Worm (Caenorhabditis elegans) whole organism, dauer: ENCODE data around the gene wht-3.

Experiments
- unc-62 ChIP-seq: sonication (generic microtip); optimal IDR thresholded peaks from 2 replicates; lab custom pipeline; 2017; ENCODE audit warnings: missing biosample characterization, missing genetic modification reagents, missing genetic modification characterization

wht-3 gene

ce11 chrIII:4175489-4175888 lies 24.1 kb upstream of the wht-3 start:
- no peak for TF ChIP-seq unc-62 (GFP tag; lab: Kevin White, UChicago)

DNA sequence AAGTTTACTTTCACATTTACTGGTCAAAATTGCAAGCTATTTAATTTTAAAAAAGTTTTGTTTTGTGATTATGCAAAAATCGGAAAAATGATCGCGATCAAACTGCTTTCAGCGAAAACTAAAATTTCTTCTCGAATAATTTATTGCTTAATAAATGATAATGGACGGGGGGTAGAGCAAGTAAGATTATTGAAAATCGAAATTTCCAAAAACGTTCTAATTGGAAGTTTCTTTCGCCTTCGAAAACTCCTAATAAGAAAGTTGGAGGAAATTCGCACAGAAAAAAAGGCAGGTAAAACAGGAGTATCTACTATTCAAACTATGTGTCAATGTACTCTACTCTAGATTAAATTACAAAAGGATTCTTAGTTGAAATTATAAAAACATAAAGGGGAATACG lies 20.8 kb upstream of the wht-3 start:
- TF ChIP-seq unc-62 (GFP tag; lab: Kevin White, UChicago): no peak

DNA sequence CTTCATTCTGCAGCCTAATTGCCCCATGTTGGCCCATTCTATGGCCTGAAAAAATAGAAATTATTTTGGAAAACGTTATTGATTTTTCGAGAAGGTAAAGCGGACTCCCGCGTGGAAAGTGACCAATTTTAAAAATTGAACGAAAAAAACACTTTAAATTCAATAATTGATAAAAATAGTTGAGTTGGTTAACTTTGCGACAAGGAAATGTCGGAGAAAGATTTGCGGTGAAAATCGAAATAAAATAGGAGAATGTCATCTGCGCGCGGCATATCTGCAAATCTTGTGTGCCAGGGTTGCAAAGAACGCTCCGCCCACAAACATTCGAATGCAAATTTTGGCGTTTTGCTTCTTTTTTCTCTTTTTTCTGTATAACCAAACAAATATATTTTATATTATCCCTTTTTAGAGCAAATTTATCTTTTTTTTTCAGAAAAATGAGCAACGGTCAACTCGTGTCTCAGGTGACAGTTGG lies 19.5 kb upstream of the wht-3 start, which contains the start of the genes rnf-121 and C16C10.4:
Gene rnf-121 (minus strand): TSS at position 51 of the 475 bp plus-strand sequence.
Gene C16C10.4 (plus strand): TSS at position 434 of the 475 bp plus-strand sequence.
- TF ChIP-seq unc-62 (GFP tag; lab: Kevin White, UChicago): no peak

ce11 chrIII:4168665-4169064 lies 17.3 kb upstream of the wht-3 start, which contains the start of gene ccdc-55:
TSS of gene ccdc-55 (minus strand) at chrIII:4168765.
- TF ChIP-seq unc-62 (GFP tag; lab: Kevin White, UChicago): no peak

ce11 chrIII:4166745-4167144 lies 15.3 kb upstream of the wht-3 start, which contains the start of gene rnf-5:
TSS of gene rnf-5 (minus strand) at chrIII:4166845.
- no peak for TF ChIP-seq unc-62 (GFP tag; lab: Kevin White, UChicago)

DNA sequence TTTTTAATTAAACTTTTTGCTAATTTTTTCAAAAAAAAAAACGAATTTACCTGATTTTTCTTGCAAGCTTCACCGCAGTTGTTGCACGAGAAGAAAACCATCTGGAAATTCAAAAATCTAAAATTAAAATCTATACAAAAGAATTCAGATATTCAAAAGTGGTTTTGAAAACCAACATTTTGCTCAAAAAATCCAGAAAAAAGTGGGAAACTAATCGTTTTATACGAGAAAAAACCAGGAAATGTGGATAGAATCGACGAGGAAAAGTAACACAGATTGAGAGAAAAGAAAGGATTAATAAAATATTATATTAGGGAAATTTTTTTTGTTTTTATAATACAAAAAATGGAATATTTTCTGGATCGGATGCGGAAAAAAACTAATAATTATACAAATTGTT lies 12.7 kb upstream of the wht-3 start, which contains the start of gene C16C10.8:
Gene C16C10.8 (minus strand): TSS at position 101 of the 400 bp plus-strand sequence.
- TF ChIP-seq unc-62 (GFP tag; lab: Kevin White, UChicago): no peak

DNA sequence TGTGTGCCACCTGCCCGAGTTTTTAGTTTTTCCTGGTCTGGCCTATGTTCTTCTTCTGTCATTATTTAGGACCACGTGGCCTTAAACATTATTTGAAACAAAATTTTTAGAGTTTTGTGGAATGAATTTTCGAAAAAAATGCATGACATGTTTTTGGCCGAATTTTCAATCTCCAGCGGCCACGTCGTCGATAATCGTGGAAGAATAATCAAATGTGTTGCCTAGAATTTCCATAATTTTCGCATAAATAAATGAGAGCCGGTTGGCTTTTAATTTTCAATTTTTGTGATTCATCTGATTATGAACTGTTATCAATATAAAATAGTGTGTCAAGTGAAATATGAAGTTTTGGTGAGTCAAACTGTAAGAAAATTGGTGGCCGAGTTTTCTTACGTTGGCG lies 9.5 kb upstream of the wht-3 start, which contains the start of gene C01G12.16:
Gene C01G12.16 (plus strand): TSS at position 301 of the 400 bp plus-strand sequence.
- no peak for TF ChIP-seq unc-62 (GFP tag; lab: Kevin White, UChicago)

DNA sequence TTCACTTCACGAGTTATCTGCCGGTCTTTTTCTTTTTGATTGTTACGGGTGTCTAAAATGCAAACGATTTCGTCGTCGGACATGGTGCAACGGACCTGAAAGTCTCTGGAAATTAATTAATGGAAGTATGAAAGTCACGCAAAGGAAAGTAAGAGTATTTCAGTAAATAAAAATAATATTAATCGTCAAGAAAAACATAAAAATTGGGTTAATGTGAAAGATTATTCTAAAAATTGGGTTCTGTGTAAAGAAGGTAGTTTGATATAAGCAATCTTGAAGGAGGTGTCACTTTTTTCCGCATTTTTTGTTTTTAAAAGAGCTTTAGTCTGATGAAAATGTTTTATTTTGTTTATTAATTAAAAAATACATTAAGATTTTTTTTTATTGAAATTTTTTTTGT lies 5.9 kb upstream of the wht-3 start, which contains the start of gene C16C10.9:
Gene C16C10.9 (minus strand): TSS at position 101 of the 400 bp plus-strand sequence.
- TF ChIP-seq unc-62 (GFP tag; lab: Kevin White, UChicago): no peak

DNA sequence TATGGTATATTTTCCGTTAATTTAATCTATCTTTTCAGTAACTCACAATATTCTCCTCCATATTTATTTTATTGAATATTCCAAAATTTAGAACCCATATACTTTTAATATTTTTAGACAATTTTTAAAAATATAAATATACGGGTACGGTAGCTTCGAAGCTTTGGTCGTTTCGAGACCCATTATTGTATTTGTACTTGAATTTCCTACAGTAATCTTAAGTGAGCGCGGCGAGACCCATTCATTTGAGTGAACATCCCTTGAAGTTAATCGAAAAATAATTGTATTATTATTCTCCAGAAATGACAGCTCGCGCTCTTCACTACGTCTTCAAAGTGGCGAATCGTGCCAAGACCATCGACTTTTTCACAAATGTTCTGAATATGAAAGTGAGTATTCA lies 1.9 kb upstream of the wht-3 start, which contains the start of gene glod-4:
Gene glod-4 (plus strand): TSS at position 301 of the 400 bp plus-strand sequence.
- TF ChIP-seq unc-62 (GFP tag; lab: Kevin White, UChicago): no peak

- no peak for TF ChIP-seq unc-62 (GFP tag; lab: Kevin White, UChicago)
These were observed 1.4 kb upstream of the wht-3 start for ce11 chrIII:4152828-4153227.

- no peak for TF ChIP-seq unc-62 (GFP tag; lab: Kevin White, UChicago)
These were observed 911 bp upstream of the wht-3 start for ce11 chrIII:4152309-4152708.

DNA sequence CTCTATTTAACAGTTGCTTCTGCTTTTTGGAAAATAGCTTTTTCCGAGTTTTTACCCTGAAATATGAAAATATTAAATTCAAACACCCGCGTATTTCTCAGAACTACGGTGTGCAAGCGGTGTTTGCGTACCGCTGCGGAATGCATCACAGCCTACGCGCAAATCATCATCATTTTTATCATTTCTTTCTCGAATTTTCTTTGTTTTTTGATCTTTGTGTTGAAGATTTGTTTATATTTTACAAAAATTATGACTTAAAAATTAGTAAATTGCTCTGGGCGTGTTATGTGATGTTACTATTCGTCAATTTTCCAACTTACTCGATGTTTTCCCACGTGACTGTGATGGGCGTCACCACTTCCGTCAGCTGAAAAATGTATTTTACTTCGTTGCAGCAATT lies 479 bp downstream of the wht-3 start:
- no peak for TF ChIP-seq unc-62 (GFP tag; lab: Kevin White, UChicago)

ce11 chrIII:4143170-4143569 lies 8.2 kb downstream of the wht-3 start:
- no peak for TF ChIP-seq unc-62 (GFP tag; lab: Kevin White, UChicago)

DNA sequence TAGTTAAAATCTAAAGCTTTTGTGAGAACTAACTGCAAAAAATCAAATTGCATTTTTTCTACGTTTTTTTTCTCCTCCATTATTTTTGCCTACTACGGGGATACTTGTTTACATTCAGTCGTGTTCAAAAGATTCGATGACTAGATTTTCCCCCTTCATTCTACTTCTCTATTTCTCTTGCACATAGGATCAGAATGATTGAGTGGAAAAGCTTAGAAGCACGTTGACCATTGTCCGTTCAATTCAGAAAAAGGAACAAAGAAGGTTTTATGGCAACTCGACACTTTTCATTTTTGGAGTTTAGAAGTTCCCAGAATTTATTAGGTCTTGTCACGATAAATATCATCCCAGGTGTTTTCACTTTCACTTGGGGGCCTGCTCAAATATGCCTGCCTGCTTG lies 14.2 kb downstream of the wht-3 start:
- no peak for TF ChIP-seq unc-62 (GFP tag; lab: Kevin White, UChicago)

ce11 chrIII:4134059-4134458 lies 17.3 kb downstream of the wht-3 start:
- TF ChIP-seq unc-62 (GFP tag; lab: Kevin White, UChicago): no peak

DNA sequence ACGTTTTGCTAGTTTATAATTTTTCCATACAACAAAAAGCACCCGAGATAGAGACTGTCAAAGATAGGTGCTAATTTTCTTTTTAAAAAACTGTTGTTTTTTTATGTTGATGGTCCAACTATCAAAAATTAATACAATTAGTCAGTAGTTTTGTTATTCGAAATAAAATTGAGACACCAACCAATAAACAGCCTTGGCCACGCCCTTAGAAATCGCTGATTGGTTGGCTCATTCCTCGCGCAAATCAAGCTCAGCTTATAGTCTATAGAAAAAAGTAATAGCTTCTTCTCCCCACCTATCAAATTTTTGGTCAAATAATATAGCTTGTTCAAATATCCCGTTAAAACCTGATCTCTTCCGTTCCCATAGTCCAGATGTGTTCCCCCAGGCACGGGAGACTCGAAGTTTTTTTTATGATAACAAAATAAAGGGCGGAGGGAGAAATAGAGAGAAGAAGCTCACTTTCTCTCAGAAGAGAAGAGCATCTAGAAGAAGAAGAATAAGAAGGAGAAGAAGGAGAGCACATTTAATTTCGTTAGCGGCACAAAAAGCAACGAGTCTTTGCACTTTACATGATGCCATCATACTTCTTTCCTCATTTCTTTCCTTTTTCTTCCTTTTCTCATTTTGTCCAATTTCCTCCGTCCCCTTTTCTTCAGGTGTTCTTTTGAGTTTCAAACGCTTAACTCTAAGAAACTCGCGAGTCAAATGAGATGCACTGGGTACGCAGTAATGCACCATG lies 19.4 kb downstream of the wht-3 start:
- TF ChIP-seq unc-62 (GFP tag; lab: Kevin White, UChicago): no peak

DNA sequence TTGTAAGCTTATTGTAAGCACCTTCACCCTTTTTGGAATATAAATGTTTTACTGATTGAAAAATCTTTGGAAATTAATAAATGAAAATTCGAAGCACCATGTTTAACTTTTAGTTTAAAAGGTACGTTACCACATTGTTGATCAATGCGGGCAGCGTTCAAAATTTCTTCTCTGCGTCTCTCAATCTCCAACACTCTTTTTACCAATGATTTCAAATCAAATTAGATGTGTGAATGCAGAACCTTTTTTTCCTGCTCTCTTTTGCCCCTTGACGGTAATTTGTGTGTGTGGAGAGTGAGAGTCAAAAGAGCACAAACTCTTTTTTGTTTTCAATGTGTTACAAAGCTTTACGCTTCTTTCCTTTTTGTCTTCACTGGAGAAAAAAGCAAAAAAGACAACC lies 27.5 kb downstream of the wht-3 start:
- TF ChIP-seq unc-62 (GFP tag; lab: Kevin White, UChicago): no peak
